Worm (Caenorhabditis elegans) whole organism, late embryonic: Measurements from ENCODE around the gene Y82E9BR.22.

Experiments
- C08G9.2 ChIP-seq: sonication (generic microtip); optimal IDR thresholded peaks from 2 replicates; lab custom pipeline; 2016; ENCODE audit warnings: mild to moderate bottlenecking, missing genetic modification characterization, moderate library complexity, missing compliant biosample characterization
- C38D4.7 ChIP-seq: fragments of 200-800 bp; sonication (Bioruptor generic); optimal IDR thresholded peaks from 2 replicates; lab custom pipeline; 2018; ENCODE audit warnings: mild to moderate bottlenecking, missing genetic modification characterization, moderate library complexity, missing compliant biosample characterization
- F13H6.1 ChIP-seq: sonication (generic microtip); optimal IDR thresholded peaks from 2 replicates; lab custom pipeline; 2016; ENCODE audit warnings: missing genetic modification characterization, missing compliant biosample characterization
- K09A11.1 ChIP-seq: sonication (generic microtip); optimal IDR thresholded peaks from 2 replicates; lab custom pipeline; 2017; ENCODE audit warnings: antibody characterized with exemption, mild to moderate bottlenecking, missing genetic modification characterization, missing compliant biosample characterization; ENCODE audit not compliant: insufficient read depth
- ceh-14 ChIP-seq: sonication (generic microtip); optimal IDR thresholded peaks from 2 replicates; lab custom pipeline; 2016; ENCODE audit warnings: missing genotype, missing genetic modification characterization, missing compliant biosample characterization
- ceh-2 ChIP-seq: sonication (generic microtip); optimal IDR thresholded peaks from 2 replicates; lab custom pipeline; 2016; ENCODE audit warnings: missing genotype, missing genetic modification characterization, missing compliant biosample characterization
- ceh-22 ChIP-seq: sonication (generic microtip); optimal IDR thresholded peaks from 2 replicates; lab custom pipeline; 2017; ENCODE audit warnings: missing biosample characterization, missing genetic modification characterization
- ceh-24 ChIP-seq: sonication (generic microtip); optimal IDR thresholded peaks from 2 replicates; lab custom pipeline; 2016; ENCODE audit warnings: mild to moderate bottlenecking, missing genetic modification characterization, missing compliant biosample characterization
- ceh-30 ChIP-seq: fragments of 150-350 bp; optimal IDR thresholded peaks from 2 replicates; lab custom pipeline; 2014; ENCODE audit warnings: missing biosample characterization, missing genetic modification characterization
- ceh-31 ChIP-seq: sonication (generic microtip); optimal IDR thresholded peaks from 2 replicates; lab custom pipeline; 2016; ENCODE audit warnings: missing genetic modification characterization, missing compliant biosample characterization
- ceh-45 ChIP-seq: fragments of 200-800 bp; sonication (Bioruptor generic); IDR thresholded peaks from 2 replicates; pipeline ENCODE4 v1.3.6; 2022; ENCODE audit warnings: missing genetic modification reagents, missing genetic modification characterization, missing compliant biosample characterization
- ceh-48 ChIP-seq: sonication (generic microtip); optimal IDR thresholded peaks from 2 replicates; lab custom pipeline; 2016; ENCODE audit warnings: missing genetic modification characterization, inconsistent platforms, missing compliant biosample characterization
- ceh-6 ChIP-seq: fragments of 200-800 bp; sonication (Bioruptor generic); optimal IDR thresholded peaks from 2 replicates; lab custom pipeline; 2018; ENCODE audit warnings: mild to moderate bottlenecking, missing genetic modification characterization, missing compliant biosample characterization
- ceh-9 ChIP-seq: sonication (generic microtip); optimal IDR thresholded peaks from 2 replicates; lab custom pipeline; 2016; ENCODE audit warnings: mild to moderate bottlenecking, missing genetic modification characterization, inconsistent platforms, missing compliant biosample characterization
- dmd-4 ChIP-seq: sonication (generic microtip); optimal IDR thresholded peaks from 2 replicates; lab custom pipeline; 2016; ENCODE audit warnings: borderline replicate concordance, missing genetic modification characterization, missing compliant biosample characterization
- dve-1 ChIP-seq: sonication (generic microtip); optimal IDR thresholded peaks from 2 replicates; lab custom pipeline; 2017; ENCODE audit warnings: antibody characterized with exemption, mild to moderate bottlenecking, missing genetic modification characterization, missing compliant biosample characterization
- elt-4 ChIP-seq: sonication (generic microtip); optimal IDR thresholded peaks from 2 replicates; lab custom pipeline; 2016; ENCODE audit warnings: missing genetic modification characterization, missing compliant biosample characterization
- ets-4 ChIP-seq: sonication (generic microtip); optimal IDR thresholded peaks from 2 replicates; lab custom pipeline; 2016; ENCODE audit warnings: missing genetic modification characterization, missing compliant biosample characterization
- eyg-1 ChIP-seq: sonication (generic microtip); optimal IDR thresholded peaks from 2 replicates; lab custom pipeline; 2016; ENCODE audit warnings: missing genotype, missing genetic modification characterization, missing compliant biosample characterization
- fax-1 ChIP-seq: sonication (generic microtip); optimal IDR thresholded peaks from 2 replicates; lab custom pipeline; 2016; ENCODE audit warnings: missing genotype, missing genetic modification characterization, missing compliant biosample characterization
- fkh-10 ChIP-seq: fragments of 150-350 bp; optimal IDR thresholded peaks from 2 replicates; lab custom pipeline; 2014; ENCODE audit warnings: missing biosample characterization, missing genetic modification reagents, missing genetic modification characterization
- hlh-30 ChIP-seq: sonication (generic microtip); optimal IDR thresholded peaks from 2 replicates; lab custom pipeline; 2017; ENCODE audit warnings: antibody characterized with exemption, missing genetic modification characterization, missing compliant biosample characterization; ENCODE audit not compliant: insufficient read depth
- hlh-6 ChIP-seq: sonication (generic microtip); optimal IDR thresholded peaks from 2 replicates; lab custom pipeline; 2016; ENCODE audit warnings: missing genotype, missing genetic modification characterization, missing compliant biosample characterization
- madf-2 ChIP-seq: sonication (generic microtip); optimal IDR thresholded peaks from 2 replicates; lab custom pipeline; 2017; ENCODE audit warnings: missing genetic modification characterization, missing compliant biosample characterization
- mec-3 ChIP-seq: sonication (generic microtip); optimal IDR thresholded peaks from 2 replicates; lab custom pipeline; 2016; ENCODE audit warnings: borderline replicate concordance, missing genetic modification characterization, missing compliant biosample characterization
- nfya-1 ChIP-seq: sonication (generic microtip); optimal IDR thresholded peaks from 2 replicates; lab custom pipeline; 2017; ENCODE audit warnings: missing genetic modification characterization, mild to moderate bottlenecking, missing compliant biosample characterization, antibody characterized with exemption, moderate library complexity
- nhr-11 ChIP-seq: fragments of 150-350 bp; optimal IDR thresholded peaks from 2 replicates; lab custom pipeline; 2014; ENCODE audit warnings: missing biosample characterization, missing genetic modification characterization
- nhr-232 ChIP-seq: sonication (generic microtip); optimal IDR thresholded peaks from 2 replicates; lab custom pipeline; 2016; ENCODE audit warnings: missing genetic modification characterization, missing compliant biosample characterization
- npax-4 ChIP-seq: sonication (generic microtip); optimal IDR thresholded peaks from 2 replicates; lab custom pipeline; 2016; ENCODE audit warnings: missing genetic modification characterization, missing compliant biosample characterization
- odd-2 ChIP-seq: sonication (generic microtip); optimal IDR thresholded peaks from 2 replicates; lab custom pipeline; 2017; ENCODE audit warnings: antibody characterized with exemption, mild to moderate bottlenecking, missing genetic modification characterization, missing compliant biosample characterization
- pag-3 ChIP-seq: sonication (generic microtip); optimal IDR thresholded peaks from 2 replicates; lab custom pipeline; 2016; ENCODE audit warnings: missing compliant biosample characterization, missing genetic modification characterization, borderline replicate concordance
- pat-9 ChIP-seq: fragments of 200-800 bp; sonication (Bioruptor generic); optimal IDR thresholded peaks from 2 replicates; lab custom pipeline; 2018; ENCODE audit warnings: mild to moderate bottlenecking, missing genetic modification characterization, moderate library complexity, missing compliant biosample characterization
- pha-2 ChIP-seq: sonication (generic microtip); optimal IDR thresholded peaks from 2 replicates; lab custom pipeline; 2017; ENCODE audit warnings: mild to moderate bottlenecking, missing genetic modification characterization, missing compliant biosample characterization
- rnt-1 ChIP-seq: sonication (generic microtip); optimal IDR thresholded peaks from 2 replicates; lab custom pipeline; 2016; ENCODE audit warnings: missing genetic modification characterization, missing compliant biosample characterization
- sox-2 ChIP-seq: fragments of 200-800 bp; sonication (Bioruptor generic); IDR thresholded peaks from 2 replicates; pipeline ENCODE4 v1.3.6; 2022; ENCODE audit warnings: missing genetic modification reagents, missing genetic modification characterization, missing compliant biosample characterization
- sox-4 ChIP-seq: sonication (generic microtip); optimal IDR thresholded peaks from 2 replicates; lab custom pipeline; 2017; ENCODE audit warnings: mild to moderate bottlenecking, missing genetic modification characterization, inconsistent platforms, missing compliant biosample characterization
- syd-9 ChIP-seq: sonication (generic microtip); optimal IDR thresholded peaks from 2 replicates; lab custom pipeline; 2016; ENCODE audit warnings: mild to moderate bottlenecking, missing genetic modification characterization, moderate library complexity, missing compliant biosample characterization
- tbx-7 ChIP-seq: sonication (generic microtip); optimal IDR thresholded peaks from 2 replicates; lab custom pipeline; 2016; ENCODE audit warnings: missing genotype, missing genetic modification characterization, missing compliant biosample characterization
- ttx-3 ChIP-seq: sonication (generic microtip); optimal IDR thresholded peaks from 2 replicates; lab custom pipeline; 2016; ENCODE audit warnings: missing genetic modification reagents, missing genetic modification characterization, missing compliant biosample characterization
- unc-42 ChIP-seq: sonication (generic microtip); optimal IDR thresholded peaks from 2 replicates; lab custom pipeline; 2016; ENCODE audit warnings: missing genotype, missing genetic modification characterization, missing compliant biosample characterization
- unc-55 ChIP-seq: sonication (generic microtip); optimal IDR thresholded peaks from 2 replicates; lab custom pipeline; 2017; ENCODE audit warnings: missing biosample characterization, missing genetic modification reagents, missing genetic modification characterization
- unc-86 ChIP-seq: sonication (generic microtip); optimal IDR thresholded peaks from 2 replicates; lab custom pipeline; 2016; ENCODE audit warnings: missing genetic modification characterization, missing compliant biosample characterization
- zip-5 ChIP-seq: sonication (generic microtip); optimal IDR thresholded peaks from 2 replicates; lab custom pipeline; 2016; ENCODE audit warnings: missing genetic modification characterization, missing compliant biosample characterization
- ztf-16 ChIP-seq: sonication (generic microtip); optimal IDR thresholded peaks from 2 replicates; lab custom pipeline; 2017; ENCODE audit warnings: missing genetic modification characterization, missing compliant biosample characterization

The Y82E9BR.22 gene

ce11 chrIII:1409139-1409538 is at the start of gene Y82E9BR.22:
Gene Y82E9BR.22 (minus strand): TSS chrIII:1409239.
- TF ChIP-seq ztf-16 (tag; lab: Kevin White, UChicago) (no peak), ceh-24 (tag; lab: Kevin White, UChicago) (no peak), ceh-9 (tag; lab: Kevin White, UChicago) (no peak), zip-5 (tag; lab: Kevin White, UChicago) (no peak), tbx-7 (tag; lab: Kevin White, UChicago) (no peak), ceh-30 (tag; lab: Kevin White, UChicago) (no peak)

DNA sequence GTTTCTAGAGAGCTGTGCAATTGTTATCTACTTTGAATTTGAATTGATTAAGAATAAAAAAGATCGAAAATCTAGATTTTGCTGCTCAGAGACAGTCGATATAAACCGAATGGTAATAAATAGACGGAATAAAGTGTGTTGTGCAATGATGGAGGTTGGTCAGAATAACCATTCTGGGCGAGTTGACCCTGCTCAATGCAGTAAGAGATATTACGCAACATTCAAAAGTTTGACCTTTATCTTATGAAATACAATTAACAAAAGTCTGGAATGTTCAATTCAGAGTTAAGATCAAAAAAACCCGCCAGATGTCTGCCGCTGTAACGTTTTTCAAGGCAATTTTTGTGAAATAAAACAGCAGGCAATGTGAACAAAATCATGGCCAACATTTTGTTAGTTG is 47.8 kb upstream of the Y82E9BR.22 start:
- no peak for TF ChIP-seq C08G9.2 (tag; lab: Kevin White, UChicago)
- no peak for TF ChIP-seq odd-2 (tag; lab: Kevin White, UChicago)
- no peak for TF ChIP-seq ceh-31 (tag; lab: Kevin White, UChicago)
- TF ChIP-seq dve-1 (tag; lab: Kevin White, UChicago) = no peak
- no peak for TF ChIP-seq fax-1 (tag; lab: Kevin White, UChicago)
- TF ChIP-seq ceh-6 = no peak
- no peak for TF ChIP-seq F13H6.1 (tag; lab: Kevin White, UChicago)
- TF ChIP-seq ets-4 = no peak
- TF ChIP-seq madf-2 (tag; lab: Kevin White, UChicago) = no peak
- TF ChIP-seq ceh-48 = no peak
- no peak for TF ChIP-seq unc-86 (tag; lab: Kevin White, UChicago)
- TF ChIP-seq fkh-10 = no peak
- no peak for TF ChIP-seq unc-42 (tag; lab: Kevin White, UChicago)
- TF ChIP-seq tbx-7 (tag; lab: Kevin White, UChicago) = no peak
- no peak for TF ChIP-seq sox-4
- TF ChIP-seq C38D4.7 (GFP tag; lab: Kevin White, UChicago) = no peak
- no peak for TF ChIP-seq ceh-2 (tag; lab: Kevin White, UChicago)
- no peak for TF ChIP-seq sox-2
- TF ChIP-seq rnt-1 = no peak

DNA sequence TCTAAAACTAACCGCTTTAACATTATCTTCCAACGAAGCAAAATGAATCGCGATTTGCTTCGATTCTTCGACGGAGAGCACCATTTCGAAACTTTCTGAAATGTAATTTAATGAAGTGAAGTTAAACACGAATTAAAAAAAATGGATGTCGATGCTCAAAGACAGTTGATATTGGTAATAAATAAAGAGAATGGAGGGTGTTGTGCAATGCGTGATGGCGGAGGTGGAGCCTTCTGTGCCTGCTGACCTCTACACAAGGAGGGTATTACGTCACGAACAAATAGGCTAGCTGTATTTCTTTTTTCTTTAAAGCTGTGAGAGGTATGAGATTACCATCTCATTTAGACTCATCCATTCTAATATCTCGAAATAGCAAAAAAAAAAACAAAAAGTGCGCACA is 46.6 kb upstream of the Y82E9BR.22 start, which contains the start of gene Y82E9BR.17:
Y82E9BR.17 (minus strand) TSS at position 101 of the 400 bp plus-strand sequence.
- no peak for TF ChIP-seq rnt-1
- TF ChIP-seq hlh-6 = no peak
- no peak for TF ChIP-seq dmd-4 (tag; lab: Kevin White, UChicago)
- no peak for TF ChIP-seq odd-2 (tag; lab: Kevin White, UChicago)
- TF ChIP-seq pha-2 (tag; lab: Kevin White, UChicago) = no peak
- no peak for TF ChIP-seq ceh-45
- TF ChIP-seq zip-5 (tag; lab: Kevin White, UChicago) = no peak
- no peak for TF ChIP-seq nhr-232 (tag; lab: Kevin White, UChicago)
- TF ChIP-seq pag-3 = no peak
- TF ChIP-seq hlh-30 (tag; lab: Kevin White, UChicago) = no peak
- TF ChIP-seq sox-4 = no peak
- TF ChIP-seq, all 69 proteins: peak for 0

- no peak for TF ChIP-seq ceh-9 (tag; lab: Kevin White, UChicago)
- no peak for TF ChIP-seq elt-4 (tag; lab: Kevin White, UChicago)
- no peak for TF ChIP-seq nhr-232 (tag; lab: Kevin White, UChicago)
- no peak for TF ChIP-seq syd-9 (tag; lab: Kevin White, UChicago)
- TF ChIP-seq unc-42 (tag; lab: Kevin White, UChicago) = no peak
- TF ChIP-seq ceh-48 = no peak
- no peak for TF ChIP-seq madf-2 (tag; lab: Kevin White, UChicago)
- TF ChIP-seq nhr-11 (tag; lab: Kevin White, UChicago) = no peak
- no peak for TF ChIP-seq pha-2 (tag; lab: Kevin White, UChicago)
- no peak for TF ChIP-seq K09A11.1
- no peak for TF ChIP-seq ceh-14 (tag; lab: Kevin White, UChicago)
- no peak for TF ChIP-seq unc-55
- no peak for TF ChIP-seq dve-1 (tag; lab: Kevin White, UChicago)
- TF ChIP-seq nfya-1 = no peak
- no peak for TF ChIP-seq npax-4 (tag; lab: Kevin White, UChicago)
- no peak for TF ChIP-seq pat-9 (tag; lab: Kevin White, UChicago)
- no peak for TF ChIP-seq mec-3 (tag; lab: Kevin White, UChicago)
- TF ChIP-seq ttx-3 (tag; lab: Kevin White, UChicago) = no peak
- no peak for TF ChIP-seq eyg-1 (tag; lab: Kevin White, UChicago)
- TF ChIP-seq ceh-22 (tag; lab: Kevin White, UChicago) = no peak
Observed at ce11 chrIII:1446747-1447146, 37.7 kb upstream of the Y82E9BR.22 start.
